Worm (Caenorhabditis elegans): Measurements from ENCODE around the gene C06G4.4.
"Not testable (repeated sequence)": the region's sequence is repeated elsewhere in the genome, so short reads cannot be mapped to it uniquely, and the experiment has no call there.

Gene C06G4.4

DNA sequence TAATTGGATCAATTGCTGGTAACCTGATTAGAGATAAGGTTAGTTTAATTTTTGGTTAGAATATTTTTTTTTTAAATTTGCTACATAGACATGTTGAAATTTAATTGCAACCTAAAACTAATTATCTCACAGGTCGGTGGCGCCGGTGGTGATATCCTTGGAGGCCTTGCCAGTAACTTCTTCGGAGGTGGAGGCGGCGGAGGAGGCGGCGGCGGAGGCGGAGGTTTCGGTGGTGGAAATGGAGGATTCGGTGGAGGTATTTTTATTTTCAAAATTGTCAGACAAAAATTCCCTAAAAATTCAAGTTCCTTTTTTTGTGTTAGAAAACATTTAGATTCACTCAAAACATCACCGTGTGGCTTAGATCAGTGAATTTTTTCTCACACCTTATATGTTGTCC lies 3.6 kb upstream of the C06G4.4 start:
- TF ChIP-seq him-1 (tag; optimal IDR thresholded peaks at IDR 0.05) (no peak), W03F9.2 (tag; optimal IDR thresholded peaks at IDR 0.05) (no peak), dao-5 (tag; optimal IDR thresholded peaks at IDR 0.05) (no peak)

DNA sequence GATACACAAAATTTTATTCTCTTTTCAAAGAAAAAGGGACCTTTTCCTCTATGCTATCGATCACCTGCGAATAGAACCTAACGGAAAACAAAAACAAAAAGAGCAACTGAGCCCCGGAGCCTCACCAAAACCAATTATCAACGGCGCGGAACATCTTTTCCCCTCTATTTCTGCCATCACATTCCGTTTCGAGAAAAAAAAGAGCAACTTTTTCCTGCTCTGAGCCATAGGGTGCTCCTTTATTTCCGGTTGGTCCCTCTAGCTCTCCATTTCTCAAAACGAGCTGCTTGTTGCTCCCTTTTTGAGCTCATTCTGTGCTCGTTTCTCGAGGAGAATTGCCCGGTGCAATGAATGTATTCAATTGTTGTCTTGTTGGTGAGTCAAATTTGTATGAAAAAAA lies 2.0 kb upstream of the C06G4.4 start, which contains the start of gene clp-1:
Gene clp-1, plus strand, starts transcription at position 301 of the 400 bp plus-strand sequence.
- no peak for TF ChIP-seq W03F9.2 (tag; optimal IDR thresholded peaks at IDR 0.05)
- no peak for TF ChIP-seq dao-5 (tag; optimal IDR thresholded peaks at IDR 0.05)
- TF ChIP-seq him-1 (tag; optimal IDR thresholded peaks at IDR 0.05), result no peak

DNA sequence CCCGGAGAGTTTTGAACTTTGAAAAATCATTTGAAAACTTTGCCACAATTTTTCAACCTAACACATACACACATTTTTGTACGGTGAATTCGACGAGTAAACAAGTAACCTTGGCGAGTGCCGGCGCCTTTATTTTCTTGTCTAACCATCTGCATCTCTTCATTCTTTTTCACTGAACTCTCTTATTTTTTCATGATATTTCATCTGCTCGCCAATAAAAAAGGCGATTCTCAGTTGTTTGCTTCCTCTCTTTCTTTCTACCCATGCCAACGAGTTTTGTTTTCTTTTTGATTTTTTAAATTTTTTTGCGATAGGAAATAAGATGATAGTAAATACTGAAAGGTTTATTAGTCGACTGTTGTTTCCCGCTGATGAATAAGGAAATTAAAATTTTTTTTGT lies 1.1 kb upstream of the C06G4.4 start:
- TF ChIP-seq dao-5 (tag; optimal IDR thresholded peaks at IDR 0.05) (no peak), him-1 (tag; optimal IDR thresholded peaks at IDR 0.05) (no peak), W03F9.2 (tag; optimal IDR thresholded peaks at IDR 0.05) (no peak)

DNA sequence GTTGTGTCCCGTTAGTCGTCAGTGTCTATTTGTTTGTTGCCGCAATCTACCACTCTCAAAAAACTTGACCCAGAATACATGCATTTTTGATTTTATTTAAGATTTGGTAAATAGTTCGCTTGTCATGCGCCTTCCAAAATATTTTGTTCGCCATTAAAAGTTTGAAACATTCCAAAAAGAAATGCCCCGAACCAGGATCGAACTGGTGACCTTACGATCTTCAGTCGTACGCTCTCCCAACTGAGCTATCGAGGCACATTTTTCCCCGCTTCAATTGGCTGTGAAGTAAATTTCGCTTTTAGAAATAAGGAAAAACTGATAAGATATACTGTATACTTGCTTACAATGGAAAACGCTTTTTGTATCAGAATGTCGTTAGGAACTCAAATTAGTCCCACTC lies 677 bp upstream of the C06G4.4 start:
- TF ChIP-seq dao-5 (tag; optimal IDR thresholded peaks at IDR 0.05) (no peak), W03F9.2 (tag; optimal IDR thresholded peaks at IDR 0.05) (no peak), him-1 (tag; optimal IDR thresholded peaks at IDR 0.05) (no peak)

DNA sequence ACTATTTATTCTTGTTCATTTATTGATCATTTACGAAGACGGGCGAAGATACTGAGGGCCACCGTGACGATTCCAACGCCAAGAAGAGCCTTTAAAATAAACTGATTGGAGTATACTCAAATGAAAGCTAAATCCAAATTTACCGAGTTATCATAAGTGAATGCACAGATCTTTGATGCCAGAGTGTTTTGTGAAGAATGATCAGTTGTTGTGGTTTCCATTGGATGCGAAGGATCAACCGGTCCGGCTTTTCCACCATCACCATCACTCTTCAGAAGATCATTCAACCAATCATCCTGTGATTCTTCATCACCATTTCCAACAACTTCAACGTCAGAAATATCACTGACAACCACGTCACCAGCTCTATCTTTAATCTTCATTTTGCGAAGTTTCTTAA lies 388 bp downstream of the C06G4.4 start:
- TF ChIP-seq him-1 (tag; optimal IDR thresholded peaks at IDR 0.05) (no peak), W03F9.2 (tag; optimal IDR thresholded peaks at IDR 0.05) (no peak), dao-5 (tag; optimal IDR thresholded peaks at IDR 0.05) (no peak)

DNA sequence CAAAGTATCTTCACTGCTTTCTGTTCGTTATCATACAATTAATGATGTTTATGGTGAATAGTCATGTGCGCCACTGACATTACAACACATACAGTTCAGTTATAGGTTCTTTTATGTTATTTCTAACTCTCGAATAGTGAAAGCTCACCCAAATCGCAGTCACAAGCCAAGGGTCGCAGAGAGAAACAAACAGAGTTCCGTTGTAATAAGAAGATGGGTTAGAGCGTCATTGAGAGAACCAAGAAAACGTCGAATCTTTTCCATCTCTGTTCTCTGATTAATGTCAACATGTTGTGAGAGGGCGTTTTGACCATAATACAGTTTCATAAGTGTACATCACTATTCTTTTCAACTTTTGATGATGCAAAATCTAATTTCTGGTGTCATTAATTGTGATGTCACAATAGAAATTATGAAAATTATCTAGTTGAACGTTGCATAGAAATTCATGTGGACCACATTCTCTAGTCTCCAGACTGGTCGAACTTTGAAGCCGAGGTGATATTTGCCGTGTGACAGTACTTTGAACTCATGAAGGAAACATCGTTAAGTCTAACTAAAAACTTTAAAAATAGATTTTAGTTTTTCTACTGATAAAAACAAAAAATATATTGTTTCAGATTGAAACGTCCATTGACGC lies 3.5 kb downstream of the C06G4.4 start:
- TF ChIP-seq dao-5 (tag; optimal IDR thresholded peaks at IDR 0.05) (no peak), him-1 (tag; optimal IDR thresholded peaks at IDR 0.05) (no peak), W03F9.2 (tag; optimal IDR thresholded peaks at IDR 0.05) (no peak)

DNA sequence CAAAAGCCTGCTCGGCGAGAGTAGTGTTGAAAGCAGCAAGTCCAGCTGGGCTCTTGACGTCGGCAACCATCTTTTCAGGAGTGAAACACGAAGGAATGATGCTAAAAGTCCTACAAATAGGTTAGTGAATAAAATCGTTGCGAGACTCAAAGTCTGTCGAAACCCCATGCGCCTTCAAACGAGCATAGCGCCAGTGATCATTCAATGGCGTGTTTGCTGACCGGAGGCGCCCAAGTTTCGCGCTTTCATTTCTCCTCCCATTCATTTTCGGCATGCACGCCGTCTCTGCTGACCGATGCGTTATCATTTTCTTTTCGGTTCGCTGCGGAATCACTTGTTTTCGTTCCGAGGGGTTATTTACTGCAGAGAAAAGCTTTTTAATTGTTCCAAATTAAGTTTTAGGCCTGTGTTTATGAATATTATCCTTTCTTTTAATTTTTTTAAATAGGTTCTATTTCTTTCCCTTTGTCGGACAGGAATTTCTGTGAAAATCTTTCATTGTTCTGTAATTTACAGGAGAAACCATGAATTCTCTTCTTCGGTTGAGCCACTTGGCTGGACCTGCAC lies 4.3 kb downstream of the C06G4.4 start, which contains the start of the genes eef-1B.1 and aco-2:
Gene eef-1B.1, minus strand, starts transcription at position 186 of the 567 bp plus-strand sequence.
Gene aco-2, plus strand, starts transcription at position 517 of the 567 bp plus-strand sequence.
- TF ChIP-seq him-1 (tag; optimal IDR thresholded peaks at IDR 0.05), result peak; percentile 67
- TF ChIP-seq dao-5 (tag; optimal IDR thresholded peaks at IDR 0.05), result no peak
- peak; percentile 90 for TF ChIP-seq W03F9.2 (tag; optimal IDR thresholded peaks at IDR 0.05)

DNA sequence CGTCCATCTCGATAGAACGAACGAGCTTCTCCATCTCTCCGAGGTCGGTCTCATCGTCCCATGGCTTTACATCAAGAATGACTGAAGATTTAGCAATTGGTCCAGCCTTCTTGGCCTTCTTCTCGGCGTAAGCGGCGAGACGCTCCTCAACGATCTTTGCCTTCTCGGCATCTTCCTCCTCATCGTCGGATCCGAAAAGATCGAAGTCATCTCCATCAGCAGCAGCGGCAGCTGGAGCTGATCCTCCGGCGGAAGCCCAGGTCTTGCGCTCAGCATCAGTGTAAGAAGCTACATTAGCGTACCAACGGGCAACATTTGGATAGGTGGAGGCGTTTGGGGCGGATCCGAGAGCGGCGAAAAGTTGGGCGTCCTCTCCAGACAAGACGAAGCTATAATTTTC lies 4.9 kb downstream of the C06G4.4 start:
- no peak for TF ChIP-seq W03F9.2 (tag; optimal IDR thresholded peaks at IDR 0.05)
- TF ChIP-seq him-1 (tag; optimal IDR thresholded peaks at IDR 0.05), result no peak
- TF ChIP-seq dao-5 (tag; optimal IDR thresholded peaks at IDR 0.05), result no peak

DNA sequence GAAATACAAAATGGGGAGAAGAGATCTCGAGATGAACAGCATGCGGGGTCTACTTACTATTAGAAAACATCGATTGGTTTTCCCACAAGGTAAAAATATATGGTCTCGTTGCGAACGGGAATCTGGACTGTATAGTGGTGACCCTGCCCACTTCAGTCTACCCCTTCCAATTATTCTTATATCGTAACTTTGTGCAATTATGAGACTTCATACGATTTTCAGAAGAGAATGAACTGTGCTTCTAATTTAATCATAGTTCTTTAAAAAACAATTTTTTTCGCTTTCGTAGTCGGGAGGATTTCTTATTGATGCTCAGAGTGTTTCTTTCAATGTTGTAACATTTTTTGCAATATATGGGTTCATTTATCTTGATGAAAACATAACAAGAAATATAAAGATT lies 5.6 kb downstream of the C06G4.4 start, which contains the start of gene F54H12.5:
Gene F54H12.5, minus strand, starts transcription at position 101 of the 400 bp plus-strand sequence.
- TF ChIP-seq dao-5 (tag; optimal IDR thresholded peaks at IDR 0.05) (no peak), W03F9.2 (tag; optimal IDR thresholded peaks at IDR 0.05) (no peak), him-1 (tag; optimal IDR thresholded peaks at IDR 0.05) (no peak)

DNA sequence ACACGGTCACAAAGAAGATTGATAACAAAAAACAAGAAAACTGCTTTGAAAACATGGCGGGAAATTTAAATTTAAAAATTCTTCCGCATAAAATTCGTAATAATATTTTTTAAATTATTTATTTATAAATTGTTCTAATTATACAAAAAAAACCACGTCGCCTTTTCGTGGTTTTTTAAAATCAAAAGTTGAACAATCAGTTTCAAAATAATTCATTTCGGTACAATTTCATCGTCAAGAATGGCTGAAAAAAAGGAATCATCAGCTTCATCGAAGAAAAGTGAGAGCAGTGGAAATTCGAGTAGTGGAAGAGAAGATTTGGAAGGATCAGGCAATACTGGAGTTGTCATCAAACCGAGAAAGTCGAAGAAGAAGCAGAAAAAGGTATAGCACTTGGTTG lies 8.5 kb downstream of the C06G4.4 start, which contains the start of the genes F54H12.8 and F54H12.7:
Gene F54H12.8, minus strand, starts transcription at position 101 of the 400 bp plus-strand sequence.
Gene F54H12.7, plus strand, starts transcription at position 229 of the 400 bp plus-strand sequence.
- no peak for TF ChIP-seq W03F9.2 (tag; optimal IDR thresholded peaks at IDR 0.05)

DNA sequence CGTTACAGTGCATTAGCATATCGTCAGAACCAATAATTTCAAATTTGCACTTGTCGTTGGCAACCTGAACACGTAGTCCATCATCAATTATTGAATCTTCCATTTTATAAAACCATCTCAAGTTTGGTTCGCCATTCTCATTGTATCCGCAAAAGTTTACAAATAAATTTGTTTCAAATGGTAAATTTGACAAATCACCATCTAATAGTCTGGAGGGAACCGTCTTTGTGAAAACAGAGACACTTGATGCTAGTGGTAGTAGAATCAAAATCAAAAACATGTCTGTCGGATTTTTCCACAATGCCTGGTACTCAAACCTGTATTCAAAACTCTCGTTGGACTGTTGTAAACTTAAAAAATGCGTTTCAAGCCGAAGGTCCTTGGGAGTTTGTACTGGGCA lies 13.3 kb downstream of the C06G4.4 start, which contains the start of gene F54H12.2:
Gene F54H12.2, plus strand, starts transcription at position 301 of the 400 bp plus-strand sequence.
- TF ChIP-seq W03F9.2, dao-5, him-1 (tag; optimal IDR thresholded peaks at IDR 0.05): not testable (repeated sequence)

DNA sequence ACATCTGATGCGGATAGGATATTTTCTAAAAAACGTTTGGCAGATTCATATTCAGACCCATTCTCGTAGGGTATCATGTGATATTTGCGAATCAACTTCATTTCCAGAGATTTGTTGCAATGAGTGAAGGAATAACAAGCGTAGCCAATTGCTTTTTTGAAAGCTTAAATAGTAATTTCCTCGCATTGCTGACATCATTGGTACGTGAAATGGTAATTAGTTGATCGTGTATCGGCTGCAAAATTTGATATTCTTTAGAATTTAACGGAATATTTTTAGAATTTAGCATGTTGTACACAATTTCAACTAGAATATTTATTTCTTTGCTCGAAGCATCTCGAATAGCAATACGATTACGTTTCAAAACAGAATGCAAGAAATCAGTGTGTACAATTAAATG lies 15.0 kb downstream of the C06G4.4 start, which contains the start of gene F54H12.4:
Gene F54H12.4, minus strand, starts transcription at position 101 of the 400 bp plus-strand sequence.
- not testable (repeated sequence) for TF ChIP-seq W03F9.2, dao-5, him-1 (tag; optimal IDR thresholded peaks at IDR 0.05)

DNA sequence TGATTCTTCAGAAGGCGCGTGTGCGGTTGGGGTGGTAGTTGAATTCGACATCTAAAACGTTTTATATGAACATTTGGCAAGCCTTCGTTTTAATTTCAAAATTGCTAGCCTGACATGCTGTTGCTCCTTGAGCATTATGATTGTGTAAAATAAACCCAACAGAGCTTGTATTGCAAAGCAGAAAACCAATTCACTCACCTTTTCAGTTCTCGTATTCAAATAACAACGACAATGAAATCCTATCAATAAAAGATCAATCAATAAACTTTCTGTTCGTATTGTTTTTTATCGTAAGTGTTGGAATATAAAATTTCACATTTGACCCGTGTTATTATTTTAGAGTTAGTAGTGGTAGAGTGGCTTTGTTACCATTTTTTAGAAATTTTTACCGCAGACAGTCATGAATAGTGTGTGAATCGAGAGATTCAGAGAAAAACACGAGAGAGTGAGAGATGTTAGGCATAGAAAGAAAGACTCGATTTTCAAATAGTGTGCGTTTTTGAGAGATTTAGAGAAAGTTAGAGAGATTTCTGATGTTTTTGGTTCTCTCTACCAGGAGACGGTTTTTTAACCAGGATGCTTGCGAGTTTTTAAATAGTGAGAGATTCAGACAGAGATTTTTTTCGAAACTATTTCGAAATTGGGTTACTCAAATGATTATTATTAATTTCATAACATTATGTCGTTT lies 18.5 kb downstream of the C06G4.4 start, which contains the start of gene F54H12.10:
Gene F54H12.10, minus strand, starts transcription at position 51 of the 688 bp plus-strand sequence.
- not testable (repeated sequence) for TF ChIP-seq W03F9.2, dao-5, him-1 (tag; optimal IDR thresholded peaks at IDR 0.05)

All from whole organism, L4/young adult.